Worm (Caenorhabditis elegans) whole organism, late embryonic: ENCODE results near the gene haf-2.

Experiments
- K02D7.2 ChIP-seq: sonication (generic microtip); optimal IDR thresholded peaks from 2 replicates; lab custom pipeline; 2017; ENCODE audit warnings: mild to moderate bottlenecking, missing genetic modification characterization, missing compliant biosample characterization
- Y22D7AL.16 ChIP-seq: sonication (generic microtip); optimal IDR thresholded peaks from 2 replicates; lab custom pipeline; 2016; ENCODE audit warnings: missing genetic modification characterization, missing compliant biosample characterization
- ama-1 ChIP-seq: fragments of 150-350 bp; optimal IDR thresholded peaks from 2 replicates; lab custom pipeline; 2014
- ceh-14 ChIP-seq: sonication (generic microtip); optimal IDR thresholded peaks from 2 replicates; lab custom pipeline; 2016; ENCODE audit warnings: missing genotype, missing genetic modification characterization, missing compliant biosample characterization
- ceh-18 ChIP-seq: sonication (generic microtip); optimal IDR thresholded peaks from 2 replicates; lab custom pipeline; 2016; ENCODE audit warnings: missing genetic modification characterization, missing compliant biosample characterization
- ceh-19 ChIP-seq: fragments of 200-800 bp; sonication (Bioruptor generic); optimal IDR thresholded peaks from 2 replicates; lab custom pipeline; 2018; ENCODE audit warnings: mild to moderate bottlenecking, missing genetic modification characterization, missing compliant biosample characterization
- ceh-22 ChIP-seq: sonication (generic microtip); optimal IDR thresholded peaks from 2 replicates; lab custom pipeline; 2017; ENCODE audit warnings: missing biosample characterization, missing genetic modification characterization
- ceh-24 ChIP-seq: sonication (generic microtip); optimal IDR thresholded peaks from 2 replicates; lab custom pipeline; 2016; ENCODE audit warnings: mild to moderate bottlenecking, missing genetic modification characterization, missing compliant biosample characterization
- ceh-31 ChIP-seq: sonication (generic microtip); optimal IDR thresholded peaks from 2 replicates; lab custom pipeline; 2016; ENCODE audit warnings: missing genetic modification characterization, missing compliant biosample characterization
- ceh-34 ChIP-seq: sonication (generic microtip); optimal IDR thresholded peaks from 2 replicates; lab custom pipeline; 2016; ENCODE audit warnings: mild to moderate bottlenecking, missing genetic modification characterization, missing compliant biosample characterization
- ceh-45 ChIP-seq: fragments of 200-800 bp; sonication (Bioruptor generic); IDR thresholded peaks from 2 replicates; pipeline ENCODE4 v1.3.6; 2022; ENCODE audit warnings: missing genetic modification reagents, missing genetic modification characterization, missing compliant biosample characterization
- ceh-6 ChIP-seq: fragments of 200-800 bp; sonication (Bioruptor generic); optimal IDR thresholded peaks from 2 replicates; lab custom pipeline; 2018; ENCODE audit warnings: mild to moderate bottlenecking, missing genetic modification characterization, missing compliant biosample characterization
- ceh-9 ChIP-seq: sonication (generic microtip); optimal IDR thresholded peaks from 2 replicates; lab custom pipeline; 2016; ENCODE audit warnings: mild to moderate bottlenecking, missing genetic modification characterization, inconsistent platforms, missing compliant biosample characterization
- che-1 ChIP-seq: sonication (generic microtip); optimal IDR thresholded peaks from 2 replicates; lab custom pipeline; 2016; ENCODE audit warnings: mild to moderate bottlenecking, missing genetic modification characterization, missing compliant biosample characterization
- elt-2 ChIP-seq: sonication (generic microtip); optimal IDR thresholded peaks from 2 replicates; lab custom pipeline; 2016; ENCODE audit warnings: missing genetic modification reagents, missing genetic modification characterization, missing compliant biosample characterization
- fkh-10 ChIP-seq: fragments of 150-350 bp; optimal IDR thresholded peaks from 2 replicates; lab custom pipeline; 2014; ENCODE audit warnings: missing biosample characterization, missing genetic modification reagents, missing genetic modification characterization
- fkh-6 ChIP-seq: sonication (generic microtip); optimal IDR thresholded peaks from 2 replicates; lab custom pipeline; 2016; ENCODE audit warnings: missing genetic modification characterization, missing compliant biosample characterization
- hlh-15 ChIP-seq: sonication (generic microtip); optimal IDR thresholded peaks from 2 replicates; lab custom pipeline; 2016; ENCODE audit warnings: missing genetic modification characterization, missing compliant biosample characterization
- hlh-6 ChIP-seq: sonication (generic microtip); optimal IDR thresholded peaks from 2 replicates; lab custom pipeline; 2016; ENCODE audit warnings: missing genotype, missing genetic modification characterization, missing compliant biosample characterization
- lim-6 ChIP-seq: sonication (generic microtip); optimal IDR thresholded peaks from 2 replicates; lab custom pipeline; 2016; ENCODE audit warnings: missing genetic modification characterization, missing compliant biosample characterization
- lin-11 ChIP-seq: fragments of 200-800 bp; sonication (Bioruptor generic); optimal IDR thresholded peaks from 2 replicates; lab custom pipeline; 2018; ENCODE audit warnings: mild to moderate bottlenecking, missing genetic modification characterization, missing compliant biosample characterization
- madf-2 ChIP-seq: sonication (generic microtip); optimal IDR thresholded peaks from 2 replicates; lab custom pipeline; 2017; ENCODE audit warnings: missing genetic modification characterization, missing compliant biosample characterization
- mec-3 ChIP-seq: sonication (generic microtip); optimal IDR thresholded peaks from 2 replicates; lab custom pipeline; 2016; ENCODE audit warnings: borderline replicate concordance, missing genetic modification characterization, missing compliant biosample characterization
- pat-9 ChIP-seq: fragments of 200-800 bp; sonication (Bioruptor generic); optimal IDR thresholded peaks from 2 replicates; lab custom pipeline; 2018; ENCODE audit warnings: mild to moderate bottlenecking, missing genetic modification characterization, moderate library complexity, missing compliant biosample characterization
- pax-1 ChIP-seq: fragments of 150-350 bp; optimal IDR thresholded peaks from 2 replicates; lab custom pipeline; 2014; ENCODE audit warnings: missing biosample characterization, missing genetic modification characterization
- pha-2 ChIP-seq: sonication (generic microtip); optimal IDR thresholded peaks from 2 replicates; lab custom pipeline; 2017; ENCODE audit warnings: mild to moderate bottlenecking, missing genetic modification characterization, missing compliant biosample characterization
- pha-4 ChIP-seq: fragments of 150-350 bp; optimal IDR thresholded peaks from 2 replicates; lab custom pipeline; 2018; ENCODE audit warnings: missing biosample characterization, missing genetic modification reagents, missing genetic modification characterization
- pros-1 ChIP-seq: fragments of 150-350 bp; optimal IDR thresholded peaks from 2 replicates; lab custom pipeline; 2014; ENCODE audit warnings: missing biosample characterization, missing genetic modification reagents, missing genetic modification characterization
- sox-2 ChIP-seq: fragments of 200-800 bp; sonication (Bioruptor generic); IDR thresholded peaks from 2 replicates; pipeline ENCODE4 v1.3.6; 2022; ENCODE audit warnings: missing genetic modification reagents, missing genetic modification characterization, missing compliant biosample characterization
- sox-4 ChIP-seq: sonication (generic microtip); optimal IDR thresholded peaks from 2 replicates; lab custom pipeline; 2017; ENCODE audit warnings: mild to moderate bottlenecking, missing genetic modification characterization, inconsistent platforms, missing compliant biosample characterization
- syd-9 ChIP-seq: sonication (generic microtip); optimal IDR thresholded peaks from 2 replicates; lab custom pipeline; 2016; ENCODE audit warnings: mild to moderate bottlenecking, missing genetic modification characterization, moderate library complexity, missing compliant biosample characterization
- tbx-7 ChIP-seq: sonication (generic microtip); optimal IDR thresholded peaks from 2 replicates; lab custom pipeline; 2016; ENCODE audit warnings: missing genotype, missing genetic modification characterization, missing compliant biosample characterization
- ttx-3 ChIP-seq: sonication (generic microtip); optimal IDR thresholded peaks from 2 replicates; lab custom pipeline; 2016; ENCODE audit warnings: missing genetic modification reagents, missing genetic modification characterization, missing compliant biosample characterization
- unc-3 ChIP-seq, 2 experiments: fragments of 200-800 bp in 1 of 2; sonication (Bioruptor generic) in 1 of 2; sonication (generic microtip) in 1 of 2; conservative IDR thresholded peaks in 1 of 2; optimal IDR thresholded peaks in 1 of 2; 2 replicates each; pipeline versions ENCODE4 v1.3.6 to Lab custom; 2016 to 2022; ENCODE audit warnings: missing compliant biosample characterization in 2 of 2, missing genetic modification characterization in 2 of 2, missing genetic modification reagents in 1 of 2
- unc-42 ChIP-seq: sonication (generic microtip); optimal IDR thresholded peaks from 2 replicates; lab custom pipeline; 2016; ENCODE audit warnings: missing genotype, missing genetic modification characterization, missing compliant biosample characterization
- zip-5 ChIP-seq: sonication (generic microtip); optimal IDR thresholded peaks from 2 replicates; lab custom pipeline; 2016; ENCODE audit warnings: missing genetic modification characterization, missing compliant biosample characterization
- ztf-16 ChIP-seq: sonication (generic microtip); optimal IDR thresholded peaks from 2 replicates; lab custom pipeline; 2017; ENCODE audit warnings: missing genetic modification characterization, missing compliant biosample characterization

haf-2 gene

ce11 chrII:7323925-7324324 is 32.3 kb downstream of the haf-2 start, which contains the start of gene F21D12.3:
Gene F21D12.3, minus strand, starts transcription at chrII:7324025.
- TF ChIP-seq lim-6 (tag; lab: Kevin White, UChicago) (no peak), madf-2 (no peak), ceh-14 (tag; lab: Kevin White, UChicago) (no peak), ceh-22 (tag; lab: Kevin White, UChicago) (no peak), ceh-6 (GFP tag; lab: Kevin White, UChicago) (no peak), che-1 (no peak), fkh-6 (no peak), zip-5 (no peak), syd-9 (tag; lab: Kevin White, UChicago) (no peak), ceh-24 (tag; lab: Kevin White, UChicago) (no peak), hlh-6 (tag; lab: Kevin White, UChicago) (no peak), Y22D7AL.16 (tag; lab: Kevin White, UChicago) (no peak)
- TF ChIP-seq, all 69 proteins: peak for 0

ce11 chrII:7323317-7323716 is 32.9 kb downstream of the haf-2 start:
- TF ChIP-seq unc-3 (GFP tag; conservative IDR thresholded peaks at IDR 0.05; lab: Robert Waterston, UW) (no peak), unc-3 (tag; optimal IDR thresholded peaks at IDR 0.05; lab: Kevin White, UChicago) (no peak), ceh-18 (tag; lab: Kevin White, UChicago) (peak; percentile 66)

- no peak for TF ChIP-seq ceh-31 (tag; lab: Kevin White, UChicago)
- TF ChIP-seq ama-1 (lab: Kevin White, UChicago) = no peak
- TF ChIP-seq pha-2 (tag; lab: Kevin White, UChicago) = no peak
- TF ChIP-seq madf-2 = no peak
- TF ChIP-seq K02D7.2 (tag; lab: Kevin White, UChicago) = no peak
- TF ChIP-seq pat-9 (tag; lab: Kevin White, UChicago) = no peak
- TF ChIP-seq, all 69 proteins: peak for 0
Measured at ce11 chrII:7319471-7319870, 36.8 kb downstream of the haf-2 start.

- TF ChIP-seq ztf-16 (no peak), che-1 (no peak), unc-42 (tag; lab: Kevin White, UChicago) (no peak), ceh-18 (tag; lab: Kevin White, UChicago) (no peak), mec-3 (tag; lab: Kevin White, UChicago) (no peak), ceh-31 (tag; lab: Kevin White, UChicago) (no peak), ceh-9 (tag; lab: Kevin White, UChicago) (no peak), lim-6 (tag; lab: Kevin White, UChicago) (no peak), pros-1 (tag; lab: Kevin White, UChicago) (no peak), sox-4 (tag; lab: Kevin White, UChicago) (no peak), lin-11 (tag; lab: Kevin White, UChicago) (no peak), ttx-3 (tag; lab: Kevin White, UChicago) (no peak), K02D7.2 (tag; lab: Kevin White, UChicago) (no peak), pax-1 (no peak), pha-4 (no peak), unc-3 (GFP tag; conservative IDR thresholded peaks at IDR 0.05; lab: Robert Waterston, UW) (no peak), unc-3 (tag; optimal IDR thresholded peaks at IDR 0.05; lab: Kevin White, UChicago) (no peak), ceh-45 (no peak), syd-9 (tag; lab: Kevin White, UChicago) (no peak)
Measured at ce11 chrII:7317468-7317867, 38.8 kb downstream of the haf-2 start, which contains the start of gene F21D12.2. Gene F21D12.2, plus strand, starts transcription at chrII:7317768.

- TF ChIP-seq fkh-10 = no peak
- TF ChIP-seq elt-2 (tag; lab: Kevin White, UChicago) = no peak
- TF ChIP-seq ama-1 (lab: Kevin White, UChicago) = no peak
- TF ChIP-seq hlh-15 (tag; lab: Kevin White, UChicago) = no peak
- TF ChIP-seq ceh-34 (tag; lab: Kevin White, UChicago) = no peak
- TF ChIP-seq ttx-3 (tag; lab: Kevin White, UChicago) = no peak
- no peak for TF ChIP-seq ztf-16
- TF ChIP-seq tbx-7 (tag; lab: Kevin White, UChicago) = no peak
- TF ChIP-seq syd-9 (tag; lab: Kevin White, UChicago) = no peak
- no peak for TF ChIP-seq sox-2 (GFP tag; lab: Robert Waterston, UW)
- TF ChIP-seq ceh-19 = no peak
- no peak for TF ChIP-seq hlh-6 (tag; lab: Kevin White, UChicago)
Measured at ce11 chrII:7314083-7314482, 42.1 kb downstream of the haf-2 start, which contains the start of gene F45E12.6. Gene F45E12.6, minus strand, starts transcription at chrII:7314183.
